Fruit fly (Drosophila melanogaster): ENCODE measurements around the gene Rpt3.

Gene Rpt3

DNA sequence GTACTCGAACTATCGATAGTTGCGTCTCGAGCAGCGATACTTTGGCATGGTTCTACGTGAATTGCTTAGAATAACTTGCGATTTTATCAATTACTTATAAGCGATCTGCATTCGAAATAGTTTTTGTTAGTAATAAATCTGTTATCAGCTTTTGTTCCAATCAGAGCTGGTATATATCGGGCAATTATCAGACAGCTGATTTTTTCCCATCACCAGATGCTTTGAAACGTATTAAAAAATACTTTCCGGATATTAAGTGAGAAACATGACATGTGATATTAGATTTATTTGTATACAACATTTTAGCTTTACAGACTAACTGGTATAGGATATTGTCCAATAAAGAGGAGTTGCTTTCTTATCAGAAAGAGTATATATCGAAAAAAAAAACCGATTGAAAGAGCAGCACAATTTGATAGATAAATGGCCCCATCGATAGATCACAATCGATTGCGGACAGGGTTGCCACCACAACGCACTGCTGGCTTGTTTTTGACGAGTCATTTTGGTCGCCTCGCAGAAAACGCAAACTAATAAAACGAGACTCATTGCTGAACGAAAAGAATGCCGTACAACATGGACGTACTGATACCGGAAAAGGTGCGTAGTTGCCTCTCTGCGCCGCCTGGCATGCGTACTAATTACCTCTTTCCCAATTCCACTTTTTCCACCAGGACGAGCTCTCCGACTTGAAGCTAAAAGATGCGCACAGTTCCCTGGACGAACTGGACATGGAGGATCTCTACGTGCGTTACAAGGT, at the start of gene Rpt3 (continued):
- TF ChIP-seq Ets65A (GFP tag) = peak; percentile 40
- no peak for TF ChIP-seq klu (GFP tag; IDR thresholded peaks at IDR 0.05)
- no peak for TF ChIP-seq Oaz (GFP tag; IDR thresholded peaks at IDR 0.05)
- no peak for TF ChIP-seq lov (optimal IDR thresholded peaks at IDR 0.05)
- no peak for TF ChIP-seq lov (GFP tag; IDR thresholded peaks at IDR 0.05)
- no peak for TF ChIP-seq CG17829 (tag; optimal IDR thresholded peaks at IDR 0.05)
- peak; percentile 28 for TF ChIP-seq Elba2 (GFP tag; optimal IDR thresholded peaks at IDR 0.05)
- TF ChIP-seq CG8944 (GFP tag; optimal IDR thresholded peaks at IDR 0.05) = no peak
- peak; percentile 16 for TF ChIP-seq CG12391 (tag; optimal IDR thresholded peaks at IDR 0.05)
- no peak for TF ChIP-seq Camta (GFP tag; optimal IDR thresholded peaks at IDR 0.05)
- TF ChIP-seq Dbx (GFP tag; IDR thresholded peaks at IDR 0.05) = no peak
- TF ChIP-seq dmrt99B (tag; optimal IDR thresholded peaks at IDR 0.05) = no peak
- TF ChIP-seq sd (tag; optimal IDR thresholded peaks at IDR 0.05) = no peak
- no peak for TF ChIP-seq NC2β (GFP tag; optimal IDR thresholded peaks at IDR 0.05)
- TF ChIP-seq Dek (tag; optimal IDR thresholded peaks at IDR 0.05) = no peak
- TF ChIP-seq phol (tag; optimal IDR thresholded peaks at IDR 0.05) = peak; percentile 33
- no peak for TF ChIP-seq ken (GFP tag; IDR thresholded peaks at IDR 0.05)
- TF ChIP-seq peb (GFP tag; IDR thresholded peaks at IDR 0.05) = no peak
- peak; percentile 76 for TF ChIP-seq Med (GFP tag)
- TF ChIP-seq HHEX (GFP tag; optimal IDR thresholded peaks at IDR 0.05) = no peak
- TF ChIP-seq nmo (GFP tag; optimal IDR thresholded peaks at IDR 0.05) = peak; percentile 39
- TF ChIP-seq slbo (GFP tag; IDR thresholded peaks at IDR 0.05) = peak; percentile 34; the same call in 1 of the 2 replicates
- no peak for TF ChIP-seq gcm2 (GFP tag; optimal IDR thresholded peaks at IDR 0.05)
- TF ChIP-seq CG3065 (GFP tag; optimal IDR thresholded peaks at IDR 0.05) = no peak
- peak; percentile 63 for TF ChIP-seq CG8290 (GFP tag; optimal IDR thresholded peaks at IDR 0.05)
- peak in 1 of 2 experiments; percentile 7 for TF ChIP-seq CG8290 (tag; optimal IDR thresholded peaks at IDR 0.05)
- TF ChIP-seq ewg (GFP tag; optimal IDR thresholded peaks at IDR 0.05) = no peak
- peak; percentile 73 for TF ChIP-seq amos (GFP tag; IDR thresholded peaks at IDR 0.05; ENCODE audit: partially characterized antibody)
- TF ChIP-seq CG1024 (GFP tag; IDR thresholded peaks at IDR 0.05) = no peak
- TF ChIP-seq lola (GFP tag; optimal IDR thresholded peaks at IDR 0.05) = peak in 1 of 3 experiments; percentile 11
- no peak for TF ChIP-seq ro (GFP tag; IDR thresholded peaks at IDR 0.05)
- peak; percentile 78 for TF ChIP-seq Dref (GFP tag; IDR thresholded peaks at IDR 0.05)
- TF ChIP-seq H2.0 (GFP tag; IDR thresholded peaks at IDR 0.05) = no peak
- TF ChIP-seq CG16863 (GFP tag; optimal IDR thresholded peaks at IDR 0.05) = peak; percentile 59
- TF ChIP-seq lab (GFP tag; optimal IDR thresholded peaks at IDR 0.05) = no peak
- no peak for TF ChIP-seq dimm (GFP tag; IDR thresholded peaks at IDR 0.05)
- TF ChIP-seq CG6254 (GFP tag; optimal IDR thresholded peaks at IDR 0.05) = no peak
- TF ChIP-seq CG3281 (GFP tag; optimal IDR thresholded peaks at IDR 0.05) = no peak
- no peak for TF ChIP-seq CG13894 (tag; optimal IDR thresholded peaks at IDR 0.05)
- TF ChIP-seq tio (GFP tag; optimal IDR thresholded peaks at IDR 0.05) = no peak
- TF ChIP-seq pho (GFP tag; optimal IDR thresholded peaks at IDR 0.05) = peak; percentile 26
- TF ChIP-seq Bgb (GFP tag; IDR thresholded peaks at IDR 0.05; ENCODE audit: partially characterized antibody) = peak; percentile 47
- TF ChIP-seq CG15696 (tag; optimal IDR thresholded peaks at IDR 0.05) = no peak
- no peak for TF ChIP-seq odd (GFP tag; optimal IDR thresholded peaks at IDR 0.05)
- no peak for TF ChIP-seq kah (GFP tag; optimal IDR thresholded peaks at IDR 0.05)
- TF ChIP-seq CG15479 (GFP tag; optimal IDR thresholded peaks at IDR 0.05) = no peak
- no peak; the same call in 2 of the 3 replicates for TF ChIP-seq CG17361 (GFP tag; IDR thresholded peaks at IDR 0.05)
- TF ChIP-seq croc (GFP tag; conservative IDR thresholded peaks at IDR 0.05) = no peak
- TF ChIP-seq pita (GFP tag; optimal IDR thresholded peaks at IDR 0.05) = no peak
- 0 out of 2 replicates have a peak, but pooled peaks have one; percentile 6 for TF ChIP-seq E2f2 (GFP tag; IDR thresholded peaks at IDR 0.05)
